Fruit fly (Drosophila melanogaster): Measurements from ENCODE around the gene Hsp70Aa.
"Not testable (repeated sequence)": the region's sequence is repeated elsewhere in the genome, so short reads cannot be mapped to it uniquely, and the experiment has no call there.

Hsp70Aa gene

dm6 chr3R:11956444-11956843, at the start of gene Hsp70Aa:
Gene Hsp70Aa (minus strand): TSS chr3R:11956544.
- TF ChIP-seq psq (optimal IDR thresholded peaks at IDR 0.05); pan (optimal IDR thresholded peaks at IDR 0.05); EcR (GFP tag; optimal IDR thresholded peaks at IDR 0.05): not testable (repeated sequence)

- TF ChIP-seq psq (optimal IDR thresholded peaks at IDR 0.05) (no peak), EcR (GFP tag; optimal IDR thresholded peaks at IDR 0.05) (no peak), pan (optimal IDR thresholded peaks at IDR 0.05) (no peak), Dll (optimal IDR thresholded peaks at IDR 0.05) (no peak), usp (GFP tag; optimal IDR thresholded peaks at IDR 0.05) (no peak), CG8478 (optimal IDR thresholded peaks at IDR 0.05) (no peak)
Measured at dm6 chr3R:12005417-12005816, 49.1 kb upstream of the Hsp70Aa start, which contains the start of gene Tk. Gene Tk (minus strand): TSS chr3R:12005473.

- TF ChIP-seq CG8478 (optimal IDR thresholded peaks at IDR 0.05) (no peak), EcR (GFP tag; optimal IDR thresholded peaks at IDR 0.05) (no peak), usp (GFP tag; optimal IDR thresholded peaks at IDR 0.05) (no peak), Dll (optimal IDR thresholded peaks at IDR 0.05) (no peak), pan (optimal IDR thresholded peaks at IDR 0.05) (no peak), psq (optimal IDR thresholded peaks at IDR 0.05) (no peak)
Measured at dm6 chr3R:11999074-11999473, 42.7 kb upstream of the Hsp70Aa start, which contains the start of gene Ect3. Gene Ect3 (plus strand): TSS chr3R:11999278.

- TF ChIP-seq EcR (GFP tag; optimal IDR thresholded peaks at IDR 0.05) (no peak), pan (optimal IDR thresholded peaks at IDR 0.05) (no peak), CG8478 (optimal IDR thresholded peaks at IDR 0.05) (no peak), usp (GFP tag; optimal IDR thresholded peaks at IDR 0.05) (no peak), Dll (optimal IDR thresholded peaks at IDR 0.05) (no peak), psq (optimal IDR thresholded peaks at IDR 0.05) (no peak)
Measured at dm6 chr3R:11998130-11998529, 41.8 kb upstream of the Hsp70Aa start.

dm6 chr3R:11992934-11993670, 36.8 kb upstream of the Hsp70Aa start, which contains the start of gene mfas:
Gene mfas (minus strand): TSS chr3R:11993315.
- TF ChIP-seq CG8478 (optimal IDR thresholded peaks at IDR 0.05) (no peak), pan (optimal IDR thresholded peaks at IDR 0.05) (no peak), psq (optimal IDR thresholded peaks at IDR 0.05) (no peak), EcR (GFP tag; optimal IDR thresholded peaks at IDR 0.05) (no peak), usp (GFP tag; optimal IDR thresholded peaks at IDR 0.05) (no peak), Dll (optimal IDR thresholded peaks at IDR 0.05) (no peak)

- TF ChIP-seq pan (optimal IDR thresholded peaks at IDR 0.05) (no peak), usp (GFP tag; optimal IDR thresholded peaks at IDR 0.05) (no peak), EcR (GFP tag; optimal IDR thresholded peaks at IDR 0.05) (no peak), CG8478 (optimal IDR thresholded peaks at IDR 0.05) (no peak), Dll (optimal IDR thresholded peaks at IDR 0.05) (no peak), psq (optimal IDR thresholded peaks at IDR 0.05) (no peak)
Measured at dm6 chr3R:11991538-11992164, 35.3 kb upstream of the Hsp70Aa start.

- TF ChIP-seq EcR (GFP tag; optimal IDR thresholded peaks at IDR 0.05), result no peak
Measured at dm6 chr3R:11989996-11990395, 33.7 kb upstream of the Hsp70Aa start.

dm6 chr3R:11989206-11989605, 32.9 kb upstream of the Hsp70Aa start:
- TF ChIP-seq usp (GFP tag; optimal IDR thresholded peaks at IDR 0.05), result no peak
- no peak for TF ChIP-seq psq (optimal IDR thresholded peaks at IDR 0.05)
- TF ChIP-seq EcR (GFP tag; optimal IDR thresholded peaks at IDR 0.05), result no peak
- no peak for TF ChIP-seq CG8478 (optimal IDR thresholded peaks at IDR 0.05)

dm6 chr3R:11984862-11985261, 28.5 kb upstream of the Hsp70Aa start:
- no peak for TF ChIP-seq psq (optimal IDR thresholded peaks at IDR 0.05)
- no peak for TF ChIP-seq EcR (GFP tag; optimal IDR thresholded peaks at IDR 0.05)
- TF ChIP-seq pan (optimal IDR thresholded peaks at IDR 0.05), result no peak
- no peak for TF ChIP-seq CG8478 (optimal IDR thresholded peaks at IDR 0.05)
- TF ChIP-seq Dll (optimal IDR thresholded peaks at IDR 0.05), result no peak
- no peak for TF ChIP-seq usp (GFP tag; optimal IDR thresholded peaks at IDR 0.05)

dm6 chr3R:11984441-11984840, 28.1 kb upstream of the Hsp70Aa start, which contains the start of gene CG3397:
Gene CG3397 (minus strand): TSS chr3R:11984541.
- TF ChIP-seq EcR (GFP tag; optimal IDR thresholded peaks at IDR 0.05), result no peak
- no peak for TF ChIP-seq pan (optimal IDR thresholded peaks at IDR 0.05)
- TF ChIP-seq usp (GFP tag; optimal IDR thresholded peaks at IDR 0.05), result no peak
- TF ChIP-seq Dll (optimal IDR thresholded peaks at IDR 0.05), result no peak
- no peak for TF ChIP-seq CG8478 (optimal IDR thresholded peaks at IDR 0.05)
- no peak for TF ChIP-seq psq (optimal IDR thresholded peaks at IDR 0.05)

dm6 chr3R:11982547-11982946, 26.2 kb upstream of the Hsp70Aa start:
- no peak for TF ChIP-seq EcR (GFP tag; optimal IDR thresholded peaks at IDR 0.05)
- no peak for TF ChIP-seq psq (optimal IDR thresholded peaks at IDR 0.05)
- no peak for TF ChIP-seq pan (optimal IDR thresholded peaks at IDR 0.05)
- no peak for TF ChIP-seq usp (GFP tag; optimal IDR thresholded peaks at IDR 0.05)
- TF ChIP-seq CG8478 (optimal IDR thresholded peaks at IDR 0.05), result no peak
- TF ChIP-seq Dll (optimal IDR thresholded peaks at IDR 0.05), result no peak

- TF ChIP-seq CG8478 (optimal IDR thresholded peaks at IDR 0.05), result no peak
- TF ChIP-seq Dll (optimal IDR thresholded peaks at IDR 0.05), result no peak
- TF ChIP-seq pan (optimal IDR thresholded peaks at IDR 0.05), result no peak
- TF ChIP-seq psq (optimal IDR thresholded peaks at IDR 0.05), result no peak
- no peak for TF ChIP-seq usp (GFP tag; optimal IDR thresholded peaks at IDR 0.05)
- no peak for TF ChIP-seq EcR (GFP tag; optimal IDR thresholded peaks at IDR 0.05)
Measured at dm6 chr3R:11981962-11982361, 25.6 kb upstream of the Hsp70Aa start, which contains the start of gene CG12224. Gene CG12224 (minus strand): TSS chr3R:11982062.
